1 fruit fly cellular context compared by ENCODE assay signal in genomic region chr3L:510823-511227, dm6.
TF ChIP-seq lines count a peak whose summit lies in the region.

No protein-coding gene starts in this region.

TF ChIP-seq in whole organism, embryonic, 481 proteins besides CTCF, POLR2A, EP300 and RAD21 (continued from another document and continues in another):
- peak; percentile 2 for TF ChIP-seq ATbp (GFP tag; optimal IDR thresholded peaks at IDR 0.05; lab: Kevin White, UChicago)
- TF ChIP-seq CG8478 (optimal IDR thresholded peaks at IDR 0.05; lab: Kevin White, UChicago), result no peak
- no peak for TF ChIP-seq CG9437 (GFP tag; optimal IDR thresholded peaks at IDR 0.05; lab: Kevin White, UChicago)
- peak; percentile 67 for TF ChIP-seq Med (GFP tag; lab: Kevin White, UChicago)
- TF ChIP-seq Bdp1 (GFP tag; optimal IDR thresholded peaks at IDR 0.05; lab: Kevin White, UChicago), result no peak
- no peak for TF ChIP-seq CG11093 (GFP tag; IDR thresholded peaks at IDR 0.05; lab: Robert Waterston, UW)
- TF ChIP-seq Atf3 (GFP tag; optimal IDR thresholded peaks at IDR 0.05; lab: Kevin White, UChicago), result no peak
- TF ChIP-seq salm (tag; optimal IDR thresholded peaks at IDR 0.05; lab: Kevin White, UChicago), result no peak
- TF ChIP-seq GATAe (GFP tag; conservative IDR thresholded peaks at IDR 0.05; lab: Robert Waterston, UW), result no peak
- no peak for TF ChIP-seq CG3726 (GFP tag; IDR thresholded peaks at IDR 0.05; lab: Robert Waterston, UW)
- no peak for TF ChIP-seq rib (GFP tag; IDR thresholded peaks at IDR 0.05; lab: Robert Waterston, UW)
- peak; percentile 24 for TF ChIP-seq ftz-f1 (GFP tag; optimal IDR thresholded peaks at IDR 0.05; lab: Kevin White, UChicago)
- no peak for TF ChIP-seq Opbp (GFP tag; IDR thresholded peaks at IDR 0.05; lab: Robert Waterston, UW; ENCODE audit: partially characterized antibody)
- TF ChIP-seq CG17612 (GFP tag; IDR thresholded peaks at IDR 0.05; lab: Robert Waterston, UW), result no peak
- TF ChIP-seq ewg (GFP tag; optimal IDR thresholded peaks at IDR 0.05; lab: Kevin White, UChicago), result no peak
- TF ChIP-seq h (optimal IDR thresholded peaks at IDR 0.05; lab: Kevin White, UChicago), result no peak
- TF ChIP-seq CG17359 (tag; optimal IDR thresholded peaks at IDR 0.05; lab: Kevin White, UChicago), result peak; percentile 23
- no peak for TF ChIP-seq CG1832 (GFP tag; optimal IDR thresholded peaks at IDR 0.05; lab: Kevin White, UChicago)
- no peak for TF ChIP-seq croc (GFP tag; conservative IDR thresholded peaks at IDR 0.05; lab: Robert Waterston, UW)
- no peak for TF ChIP-seq chn (GFP tag; optimal IDR thresholded peaks at IDR 0.05; lab: Kevin White, UChicago)
- TF ChIP-seq mam (GFP tag; optimal IDR thresholded peaks at IDR 0.05; lab: Kevin White, UChicago), result no peak
- TF ChIP-seq gcm (GFP tag; optimal IDR thresholded peaks at IDR 0.05; lab: Kevin White, UChicago), result no peak
- no peak for TF ChIP-seq sr (GFP tag; IDR thresholded peaks at IDR 0.05; lab: Robert Waterston, UW)
- TF ChIP-seq HLHmδ (GFP tag; optimal IDR thresholded peaks at IDR 0.05; lab: Kevin White, UChicago), result no peak
- no peak for TF ChIP-seq CG11504 (tag; optimal IDR thresholded peaks at IDR 0.05; lab: Kevin White, UChicago)
- TF ChIP-seq CG2202 (tag; optimal IDR thresholded peaks at IDR 0.05; lab: Kevin White, UChicago), result no peak
- no peak for TF ChIP-seq CG1792 (GFP tag; optimal IDR thresholded peaks at IDR 0.05; lab: Kevin White, UChicago)
- no peak for TF ChIP-seq z (GFP tag; IDR thresholded peaks at IDR 0.05; lab: Robert Waterston, UW)
- TF ChIP-seq eve (GFP tag; optimal IDR thresholded peaks at IDR 0.05; lab: Kevin White, UChicago), result no peak
- TF ChIP-seq Hand (GFP tag; optimal IDR thresholded peaks at IDR 0.05; lab: Kevin White, UChicago), result no peak
- TF ChIP-seq ken (GFP tag; IDR thresholded peaks at IDR 0.05; lab: Robert Waterston, UW), result no peak
- no peak for TF ChIP-seq tll (GFP tag; optimal IDR thresholded peaks at IDR 0.05; lab: Kevin White, UChicago)
- no peak for TF ChIP-seq CG30020 (tag; optimal IDR thresholded peaks at IDR 0.05; lab: Kevin White, UChicago)
- TF ChIP-seq kay (GFP tag; optimal IDR thresholded peaks at IDR 0.05; lab: Kevin White, UChicago), result no peak
- TF ChIP-seq BEAF-32 (GFP tag; optimal IDR thresholded peaks at IDR 0.05; lab: Kevin White, UChicago), result no peak
- no peak for TF ChIP-seq CG8944 (GFP tag; optimal IDR thresholded peaks at IDR 0.05; lab: Kevin White, UChicago)
- TF ChIP-seq Rfx (GFP tag; IDR thresholded peaks at IDR 0.05; lab: Robert Waterston, UW), result peak; percentile 39; the same call in 1 of the 2 replicates
- no peak for TF ChIP-seq Gsc (GFP tag; IDR thresholded peaks at IDR 0.05; lab: Robert Waterston, UW)
- TF ChIP-seq CG12942 (GFP tag; optimal IDR thresholded peaks at IDR 0.05; lab: Kevin White, UChicago), result no peak
- TF ChIP-seq CG6813 (GFP tag; optimal IDR thresholded peaks at IDR 0.05; lab: Kevin White, UChicago), result no peak
- no peak for TF ChIP-seq bigmax (GFP tag; optimal IDR thresholded peaks at IDR 0.05; lab: Kevin White, UChicago)
- TF ChIP-seq fd96Cb (tag; optimal IDR thresholded peaks at IDR 0.05; lab: Kevin White, UChicago), result no peak
- peak; percentile 60; the same call in 2 of the 3 replicates for TF ChIP-seq CG6175 (GFP tag; IDR thresholded peaks at IDR 0.05; lab: Robert Waterston, UW)
- no peak for TF ChIP-seq CG11085 (GFP tag; IDR thresholded peaks at IDR 0.05; lab: Robert Waterston, UW)
- no peak for TF ChIP-seq MBD-R2 (GFP tag; IDR thresholded peaks at IDR 0.05; lab: Robert Waterston, UW)
- TF ChIP-seq pb (GFP tag; optimal IDR thresholded peaks at IDR 0.05; lab: Kevin White, UChicago), result no peak
- TF ChIP-seq cad (GFP tag; optimal IDR thresholded peaks at IDR 0.05; lab: Kevin White, UChicago), result no peak
- TF ChIP-seq Ssrp (tag; optimal IDR thresholded peaks at IDR 0.05; lab: Kevin White, UChicago), result no peak
- TF ChIP-seq ato (GFP tag; IDR thresholded peaks at IDR 0.05; lab: Robert Waterston, UW; ENCODE audit: partially characterized antibody), result no peak
- TF ChIP-seq CG17829 (tag; optimal IDR thresholded peaks at IDR 0.05; lab: Kevin White, UChicago), result no peak
- TF ChIP-seq gce (GFP tag; IDR thresholded peaks at IDR 0.05; lab: Robert Waterston, UW), result no peak
- no peak for TF ChIP-seq en (GFP tag; optimal IDR thresholded peaks at IDR 0.05; lab: Kevin White, UChicago)
- no peak for TF ChIP-seq fd3F (GFP tag; optimal IDR thresholded peaks at IDR 0.05; lab: Kevin White, UChicago)
- TF ChIP-seq ttk (GFP tag; IDR thresholded peaks at IDR 0.05; lab: Robert Waterston, UW), result no peak
- TF ChIP-seq CG34422 (GFP tag; IDR thresholded peaks at IDR 0.05; lab: Robert Waterston, UW), result no peak
- no peak for TF ChIP-seq H2.0 (GFP tag; IDR thresholded peaks at IDR 0.05; lab: Robert Waterston, UW)
- no peak for TF ChIP-seq CG14860 (GFP tag; IDR thresholded peaks at IDR 0.05; lab: Robert Waterston, UW; ENCODE audit: partially characterized antibody)
- TF ChIP-seq stc (GFP tag; IDR thresholded peaks at IDR 0.05; lab: Robert Waterston, UW), result no peak
- no peak for TF ChIP-seq Max (GFP tag; optimal IDR thresholded peaks at IDR 0.05; lab: Kevin White, UChicago)
- no peak for TF ChIP-seq CG11560 (tag; IDR thresholded peaks at IDR 0.05; lab: Robert Waterston, UW)
- TF ChIP-seq stwl (tag; optimal IDR thresholded peaks at IDR 0.05; lab: Kevin White, UChicago), result no peak
- no peak for TF ChIP-seq ase (GFP tag; IDR thresholded peaks at IDR 0.05; lab: Robert Waterston, UW)
- no peak for TF ChIP-seq CG1602 (GFP tag; optimal IDR thresholded peaks at IDR 0.05; lab: Kevin White, UChicago)
- peak; percentile 37; the same call in 1 of the 3 replicates for TF ChIP-seq CG6791 (GFP tag; IDR thresholded peaks at IDR 0.05; lab: Robert Waterston, UW; ENCODE audit: partially characterized antibody)
- TF ChIP-seq CG10565 (GFP tag; optimal IDR thresholded peaks at IDR 0.05; lab: Kevin White, UChicago), result no peak
- TF ChIP-seq slou (GFP tag; optimal IDR thresholded peaks at IDR 0.05; lab: Kevin White, UChicago), result no peak
- TF ChIP-seq CG18011 (GFP tag; optimal IDR thresholded peaks at IDR 0.05; lab: Kevin White, UChicago), result no peak
- TF ChIP-seq nerfin-2 (GFP tag; IDR thresholded peaks at IDR 0.05; lab: Robert Waterston, UW; ENCODE audit: partially characterized antibody), result no peak
- TF ChIP-seq crol (GFP tag; IDR thresholded peaks at IDR 0.05; lab: Robert Waterston, UW), result peak; percentile 47
- TF ChIP-seq CG31224 (GFP tag; IDR thresholded peaks at IDR 0.05; lab: Robert Waterston, UW), result no peak
- no peak for TF ChIP-seq insv (GFP tag; optimal IDR thresholded peaks at IDR 0.05; lab: Kevin White, UChicago)
- TF ChIP-seq Ptx1 (GFP tag; IDR thresholded peaks at IDR 0.05; lab: Robert Waterston, UW), result no peak
- no peak for TF ChIP-seq lilli (GFP tag; optimal IDR thresholded peaks at IDR 0.05; lab: Kevin White, UChicago)
- no peak for TF ChIP-seq vnd (GFP tag; IDR thresholded peaks at IDR 0.05; lab: Robert Waterston, UW; ENCODE audit: partially characterized antibody)
- no peak for TF ChIP-seq Poxn (GFP tag; IDR thresholded peaks at IDR 0.05; lab: Robert Waterston, UW)
- no peak for TF ChIP-seq toy (GFP tag; IDR thresholded peaks at IDR 0.05; lab: Robert Waterston, UW)
- TF ChIP-seq Hsf (GFP tag; optimal IDR thresholded peaks at IDR 0.05; lab: Kevin White, UChicago), result no peak
- no peak for TF ChIP-seq CG12236 (GFP tag; optimal IDR thresholded peaks at IDR 0.05; lab: Kevin White, UChicago)
- peak; percentile 18 for TF ChIP-seq Nf-YC (tag; optimal IDR thresholded peaks at IDR 0.05; lab: Kevin White, UChicago)
- TF ChIP-seq tgo (GFP tag; IDR thresholded peaks at IDR 0.05; lab: Robert Waterston, UW), result no peak
- TF ChIP-seq CG8765 (GFP tag; IDR thresholded peaks at IDR 0.05; lab: Robert Waterston, UW), result no peak
- TF ChIP-seq ems (GFP tag; optimal IDR thresholded peaks at IDR 0.05; lab: Kevin White, UChicago), result no peak
- TF ChIP-seq Dad (GFP tag; optimal IDR thresholded peaks at IDR 0.05; lab: Kevin White, UChicago), result no peak
- TF ChIP-seq lmd (GFP tag; IDR thresholded peaks at IDR 0.05; lab: Robert Waterston, UW), result no peak
- no peak for TF ChIP-seq tio (GFP tag; optimal IDR thresholded peaks at IDR 0.05; lab: Kevin White, UChicago)
- no peak for TF ChIP-seq esg (GFP tag; conservative IDR thresholded peaks at IDR 0.05; lab: Robert Waterston, UW)
- no peak for TF ChIP-seq sim (GFP tag; IDR thresholded peaks at IDR 0.05; lab: Robert Waterston, UW)
- TF ChIP-seq CG2712 (tag; optimal IDR thresholded peaks at IDR 0.05; lab: Kevin White, UChicago), result no peak
- TF ChIP-seq CG18262 (tag; optimal IDR thresholded peaks at IDR 0.05; lab: Kevin White, UChicago), result no peak
- no peak for TF ChIP-seq CG12219 (GFP tag; optimal IDR thresholded peaks at IDR 0.05; lab: Kevin White, UChicago)
- TF ChIP-seq Xbp1 (GFP tag; optimal IDR thresholded peaks at IDR 0.05; lab: Kevin White, UChicago), result no peak
- peak; percentile 60; the same call in 2 of the 3 replicates for TF ChIP-seq otp (GFP tag; IDR thresholded peaks at IDR 0.05; lab: Robert Waterston, UW)
- TF ChIP-seq CG9876 (GFP tag; optimal IDR thresholded peaks at IDR 0.05; lab: Kevin White, UChicago), result no peak
- TF ChIP-seq CG6689 (GFP tag; IDR thresholded peaks at IDR 0.05; lab: Robert Waterston, UW), result no peak
- TF ChIP-seq oc (tag; optimal IDR thresholded peaks at IDR 0.05; lab: Kevin White, UChicago), result peak; percentile 24
- TF ChIP-seq CG13894 (tag; optimal IDR thresholded peaks at IDR 0.05; lab: Kevin White, UChicago), result peak; percentile 100
- no peak for TF ChIP-seq gfzf (GFP tag; optimal IDR thresholded peaks at IDR 0.05; lab: Kevin White, UChicago)
- TF ChIP-seq CG17568 (GFP tag; optimal IDR thresholded peaks at IDR 0.05; lab: Kevin White, UChicago), result peak; percentile 23
- TF ChIP-seq phol (tag; optimal IDR thresholded peaks at IDR 0.05; lab: Kevin White, UChicago), result no peak
- TF ChIP-seq B-H1 (GFP tag; IDR thresholded peaks at IDR 0.05; lab: Robert Waterston, UW), result no peak
- TF ChIP-seq CG6854 (GFP tag; optimal IDR thresholded peaks at IDR 0.05; lab: Kevin White, UChicago), result no peak
- no peak for TF ChIP-seq CG4424 (GFP tag; optimal IDR thresholded peaks at IDR 0.05; lab: Kevin White, UChicago)
- no peak for TF ChIP-seq br (optimal IDR thresholded peaks at IDR 0.05; lab: Kevin White, UChicago)
- TF ChIP-seq NC2α (GFP tag; optimal IDR thresholded peaks at IDR 0.05; lab: Kevin White, UChicago), result no peak
- TF ChIP-seq tx (GFP tag; optimal IDR thresholded peaks at IDR 0.05; lab: Kevin White, UChicago), result no peak
- TF ChIP-seq zen (tag; optimal IDR thresholded peaks at IDR 0.05; lab: Kevin White, UChicago), result no peak
- no peak for TF ChIP-seq TFAM (GFP tag; optimal IDR thresholded peaks at IDR 0.05; lab: Kevin White, UChicago)
- no peak for TF ChIP-seq Meics (GFP tag; optimal IDR thresholded peaks at IDR 0.05; lab: Kevin White, UChicago)
- no peak for TF ChIP-seq Antp (GFP tag; optimal IDR thresholded peaks at IDR 0.05; lab: Kevin White, UChicago)
- peak; percentile 30 for TF ChIP-seq CG18599 (GFP tag; optimal IDR thresholded peaks at IDR 0.05; lab: Kevin White, UChicago)
- no peak for TF ChIP-seq gsb (GFP tag; IDR thresholded peaks at IDR 0.05; lab: Robert Waterston, UW)
- no peak for TF ChIP-seq CG11456 (GFP tag; IDR thresholded peaks at IDR 0.05; lab: Robert Waterston, UW)
- 0 out of 2 replicates have a peak, but pooled peaks have one; percentile 6 for TF ChIP-seq CG16779 (GFP tag; IDR thresholded peaks at IDR 0.05; lab: Robert Waterston, UW)
- TF ChIP-seq Elba2 (GFP tag; optimal IDR thresholded peaks at IDR 0.05; lab: Kevin White, UChicago), result no peak
- TF ChIP-seq Chrac-16 (GFP tag; optimal IDR thresholded peaks at IDR 0.05; lab: Kevin White, UChicago), result no peak
- TF ChIP-seq Kr (GFP tag; optimal IDR thresholded peaks at IDR 0.05; lab: Kevin White, UChicago), result no peak
- no peak for TF ChIP-seq nau (GFP tag; optimal IDR thresholded peaks at IDR 0.05; lab: Kevin White, UChicago)
- no peak for TF ChIP-seq Hmx (GFP tag; optimal IDR thresholded peaks at IDR 0.05; lab: Kevin White, UChicago)
- no peak for TF ChIP-seq CG17361 (GFP tag; IDR thresholded peaks at IDR 0.05; lab: Robert Waterston, UW)
- no peak for TF ChIP-seq sug (tag; optimal IDR thresholded peaks at IDR 0.05; lab: Kevin White, UChicago)
- TF ChIP-seq CG7987 (GFP tag; optimal IDR thresholded peaks at IDR 0.05; lab: Kevin White, UChicago), result no peak
- TF ChIP-seq CG8290 (GFP tag; optimal IDR thresholded peaks at IDR 0.05; lab: Kevin White, UChicago), result peak; percentile 12
- TF ChIP-seq CG8290 (tag; optimal IDR thresholded peaks at IDR 0.05; lab: Kevin White, UChicago), result no peak
- no peak for TF ChIP-seq Mrtf (GFP tag; IDR thresholded peaks at IDR 0.05; lab: Robert Waterston, UW)
- TF ChIP-seq gcm2 (GFP tag; optimal IDR thresholded peaks at IDR 0.05; lab: Kevin White, UChicago), result no peak
- TF ChIP-seq CG16815 (GFP tag; optimal IDR thresholded peaks at IDR 0.05; lab: Kevin White, UChicago), result no peak
- TF ChIP-seq Dref (GFP tag; IDR thresholded peaks at IDR 0.05; lab: Robert Waterston, UW), result no peak
- TF ChIP-seq CG4282 (GFP tag; optimal IDR thresholded peaks at IDR 0.05; lab: Kevin White, UChicago), result no peak
- TF ChIP-seq CG17328 (GFP tag; IDR thresholded peaks at IDR 0.05; lab: Robert Waterston, UW), result 0 out of 2 replicates have a peak, but pooled peaks have one; percentile 23
- no peak for TF ChIP-seq trem (tag; optimal IDR thresholded peaks at IDR 0.05; lab: Kevin White, UChicago)
- TF ChIP-seq CG11696 (GFP tag; IDR thresholded peaks at IDR 0.05; lab: Robert Waterston, UW), result no peak
- no peak for TF ChIP-seq NfI (GFP tag; optimal IDR thresholded peaks at IDR 0.05; lab: Kevin White, UChicago)
- no peak for TF ChIP-seq caup (GFP tag; optimal IDR thresholded peaks at IDR 0.05; lab: Kevin White, UChicago; ENCODE audit: severe bottlenecking)
- TF ChIP-seq CG15479 (GFP tag; optimal IDR thresholded peaks at IDR 0.05; lab: Kevin White, UChicago), result no peak
- peak; percentile 10 for TF ChIP-seq odd (GFP tag; optimal IDR thresholded peaks at IDR 0.05; lab: Kevin White, UChicago)
- no peak for TF ChIP-seq CG8089 (GFP tag; optimal IDR thresholded peaks at IDR 0.05; lab: Kevin White, UChicago)
- no peak for TF ChIP-seq Adf1 (GFP tag; IDR thresholded peaks at IDR 0.05; lab: Robert Waterston, UW)
- TF ChIP-seq ab (GFP tag; optimal IDR thresholded peaks at IDR 0.05; lab: Kevin White, UChicago), result no peak
- no peak for TF ChIP-seq ash1 (GFP tag; optimal IDR thresholded peaks at IDR 0.05; lab: Kevin White, UChicago)
- TF ChIP-seq E2f2 (GFP tag; IDR thresholded peaks at IDR 0.05; lab: Robert Waterston, UW), result no peak; the same call in 1 of the 2 replicates
- no peak for TF ChIP-seq CG15601 (tag; optimal IDR thresholded peaks at IDR 0.05; lab: Kevin White, UChicago)
